Worm (Caenorhabditis elegans): Measurements from ENCODE around the gene ire-1.
A peak's percentile ranks its signal among the peaks of the same experiment; 100 is the strongest.

Gene ire-1

ce11 chrII:8162120-8162648 lies 37.5 kb upstream of the ire-1 start, which contains the start of the genes emb-27 and rrf-3:
Gene emb-27, minus strand, starts transcription at chrII:8162170.
Gene rrf-3, plus strand, starts transcription at chrII:8162465.
- TF ChIP-seq zip-8 (tag; optimal IDR thresholded peaks at IDR 0.05) (no peak), ham-2 (GFP tag; optimal IDR thresholded peaks at IDR 0.05) (peak; percentile 68), ces-1 (GFP tag; optimal IDR thresholded peaks at IDR 0.05) (peak; percentile 97), M03D4.4 (tag; optimal IDR thresholded peaks at IDR 0.05) (no peak), lsy-2 (tag; optimal IDR thresholded peaks at IDR 0.05) (peak; percentile 71), nhr-28 (tag; optimal IDR thresholded peaks at IDR 0.05) (no peak), mep-1 (tag; optimal IDR thresholded peaks at IDR 0.05) (no peak), elt-3 (tag; optimal IDR thresholded peaks at IDR 0.05) (no peak), mls-2 (tag; optimal IDR thresholded peaks at IDR 0.05) (no peak)

DNA sequence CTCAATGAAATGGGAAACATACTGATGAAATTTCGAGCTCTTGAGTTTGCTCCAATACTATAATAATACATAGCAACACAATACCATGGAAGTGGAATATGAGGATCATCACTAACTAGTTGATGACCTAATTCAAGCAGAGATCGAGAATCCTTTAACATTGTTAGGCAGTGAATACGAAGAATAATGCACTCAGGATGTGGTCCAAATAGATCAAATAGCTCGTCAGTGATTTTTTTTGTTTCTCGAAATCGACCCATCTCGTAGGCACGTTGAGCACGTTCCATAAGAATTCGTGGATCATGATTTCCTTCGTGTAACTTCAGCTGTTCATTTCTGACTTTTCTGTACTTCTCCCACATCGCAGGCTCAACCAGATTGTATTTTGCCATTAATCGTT lies 36.2 kb upstream of the ire-1 start:
- no peak for TF ChIP-seq pha-4 (tag; optimal IDR thresholded peaks at IDR 0.05)
- no peak for TF ChIP-seq ceh-39 (tag; optimal IDR thresholded peaks at IDR 0.05)
- no peak for TF ChIP-seq bed-3 (GFP tag; optimal IDR thresholded peaks at IDR 0.05)
- TF ChIP-seq tbx-8 (GFP tag; optimal IDR thresholded peaks at IDR 0.05) = no peak
- no peak for TF ChIP-seq lsy-2 (tag; optimal IDR thresholded peaks at IDR 0.05)
- no peak for TF ChIP-seq ceh-83 (GFP tag; optimal IDR thresholded peaks at IDR 0.05)
- TF ChIP-seq snpc-4 (tag; optimal IDR thresholded peaks at IDR 0.05) = no peak
- TF ChIP-seq flh-1 (GFP tag; optimal IDR thresholded peaks at IDR 0.05) = no peak
- no peak for TF ChIP-seq nhr-76 (tag; optimal IDR thresholded peaks at IDR 0.05)
- TF ChIP-seq ztf-11 (tag; optimal IDR thresholded peaks at IDR 0.05) = no peak
- no peak for TF ChIP-seq nhr-12 (tag; optimal IDR thresholded peaks at IDR 0.05)

DNA sequence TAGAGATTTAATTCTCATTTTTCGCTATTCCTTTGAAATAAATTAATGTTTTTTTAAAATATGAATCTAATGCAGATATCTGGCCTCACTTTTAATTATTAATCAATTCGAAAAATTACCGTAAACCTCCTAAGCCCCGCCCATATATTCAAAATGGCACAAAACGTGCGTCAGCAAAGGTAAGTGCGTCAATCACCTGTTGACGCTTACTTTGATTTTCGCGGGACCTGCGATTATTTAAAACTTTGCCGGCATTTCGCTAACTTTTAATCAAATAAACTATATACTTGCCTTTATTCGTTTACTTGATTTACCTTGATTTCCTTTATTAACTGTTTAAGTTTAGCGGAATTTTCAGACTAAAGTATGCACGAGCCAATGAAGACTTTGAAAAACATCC lies 33.3 kb upstream of the ire-1 start, which contains the start of gene pch-2:
Gene pch-2, plus strand, starts transcription at position 359 of the 400 bp plus-strand sequence.
- TF ChIP-seq ztf-11 (tag; optimal IDR thresholded peaks at IDR 0.05) (no peak), mep-1 (tag; optimal IDR thresholded peaks at IDR 0.05) (peak; percentile 35), nhr-28 (tag; optimal IDR thresholded peaks at IDR 0.05) (no peak), elt-1 (tag; optimal IDR thresholded peaks at IDR 0.05; ENCODE audit: borderline replicate concordance, insufficient read depth) (no peak), unc-120 (tag; optimal IDR thresholded peaks at IDR 0.05; ENCODE audit: poor library complexity, severe bottlenecking) (no peak), ces-1 (GFP tag; optimal IDR thresholded peaks at IDR 0.05) (peak; percentile 1), blmp-1 (tag; optimal IDR thresholded peaks at IDR 0.05) (no peak), M03D4.4 (tag; optimal IDR thresholded peaks at IDR 0.05) (no peak), lsy-2 (tag; optimal IDR thresholded peaks at IDR 0.05) (peak; percentile 87), unc-62 (GFP tag; optimal IDR thresholded peaks at IDR 0.05) (no peak), sem-2 (GFP tag; optimal IDR thresholded peaks at IDR 0.05) (no peak), lin-13 (tag; optimal IDR thresholded peaks at IDR 0.05) (peak; percentile 28), nhr-237 (tag; optimal IDR thresholded peaks at IDR 0.05) (peak; percentile 9), nhr-12 (tag; optimal IDR thresholded peaks at IDR 0.05) (no peak), ceh-83 (GFP tag; optimal IDR thresholded peaks at IDR 0.05) (no peak)

ce11 chrII:8156845-8157373 lies 32.2 kb upstream of the ire-1 start, which contains the start of the genes tub-1 and tmem-138:
Gene tub-1, minus strand, starts transcription at chrII:8156945.
Gene tmem-138, plus strand, starts transcription at chrII:8157323.
- TF ChIP-seq ceh-83 (GFP tag; optimal IDR thresholded peaks at IDR 0.05) (no peak), zip-8 (tag; optimal IDR thresholded peaks at IDR 0.05) (no peak), sptf-1 (tag; optimal IDR thresholded peaks at IDR 0.05) (no peak), lsy-2 (tag; optimal IDR thresholded peaks at IDR 0.05) (no peak)

DNA sequence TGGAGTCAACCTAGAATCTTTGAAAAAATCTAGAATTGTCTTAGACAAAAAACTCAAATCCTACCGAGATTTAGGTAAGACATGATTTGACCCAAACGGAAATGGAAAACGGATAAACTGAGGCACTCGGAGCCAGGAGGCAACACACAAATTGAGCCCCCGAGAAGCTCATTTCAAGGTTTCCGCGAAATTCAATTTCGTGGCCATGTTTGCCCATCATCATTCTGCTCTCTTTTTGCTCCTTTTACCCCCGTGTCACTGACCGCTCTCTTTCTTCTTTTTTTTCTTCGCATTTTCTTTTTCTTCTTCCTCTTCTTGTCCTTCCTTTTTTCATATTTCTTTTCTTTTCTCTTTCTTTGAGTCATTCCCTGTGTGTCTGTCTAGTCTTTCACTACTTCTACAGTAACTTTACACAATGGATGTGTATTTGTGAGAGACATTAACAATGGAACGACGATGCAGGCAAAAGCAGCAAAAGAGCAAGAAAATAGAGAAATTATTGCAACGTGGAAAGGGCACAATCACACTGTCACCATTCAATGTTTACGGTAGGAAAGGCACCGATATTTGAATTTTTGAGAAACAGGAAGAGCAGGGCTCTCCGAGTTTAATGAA lies 28.1 kb upstream of the ire-1 start:
- TF ChIP-seq ces-1 (GFP tag; optimal IDR thresholded peaks at IDR 0.05) (peak; percentile 88), snpc-4 (tag; optimal IDR thresholded peaks at IDR 0.05) (no peak), nhr-28 (tag; optimal IDR thresholded peaks at IDR 0.05) (no peak)

ce11 chrII:8149930-8150329 lies 25.2 kb upstream of the ire-1 start, which contains the start of gene F10B5.3:
Gene F10B5.3, minus strand, starts transcription at chrII:8150030.
- TF ChIP-seq cnd-1 (tag; optimal IDR thresholded peaks at IDR 0.05) (no peak), blmp-1 (tag; optimal IDR thresholded peaks at IDR 0.05) (no peak)
